Worm (Caenorhabditis elegans) whole organism, L4 larva: ENCODE measurements around the gene str-170.
A peak's percentile ranks its signal among the peaks of the same experiment; 100 is the strongest.

Experiments
- F10B5.3 ChIP-seq: sonication (generic microtip); optimal IDR thresholded peaks from 2 replicates; lab custom pipeline; 2016; ENCODE audit warnings: mild to moderate bottlenecking, missing genetic modification characterization, missing compliant biosample characterization
- F26F4.8 ChIP-seq: fragments of 200-800 bp; sonication (Bioruptor generic); conservative IDR thresholded peaks from 2 replicates; pipeline ENCODE4 v1.3.6; 2022; ENCODE audit warnings: missing genetic modification characterization, missing compliant biosample characterization
- F37D6.2 ChIP-seq: sonication (generic microtip); optimal IDR thresholded peaks from 2 replicates; lab custom pipeline; 2016; ENCODE audit warnings: mild to moderate bottlenecking, missing genetic modification characterization, missing compliant biosample characterization
- F44E2.7 ChIP-seq: fragments of 200-800 bp; sonication (Bioruptor generic); IDR thresholded peaks from 2 replicates; pipeline ENCODE4 v2.1.2; 2022; ENCODE audit warnings: missing genetic modification characterization, missing compliant biosample characterization
- R02D3.7 ChIP-seq: fragments of 150-350 bp; sonication (generic microtip); optimal IDR thresholded peaks from 3 replicates; lab custom pipeline; 2014; ENCODE audit warnings: missing biosample characterization, missing genetic modification characterization
- Y48G9A.11 ChIP-seq: fragments of 200-800 bp; sonication (Bioruptor generic); IDR thresholded peaks from 2 replicates; pipeline ENCODE4 v1.3.6; 2022; ENCODE audit warnings: missing genetic modification reagents, missing genetic modification characterization, missing compliant biosample characterization
- ZK337.2 ChIP-seq: fragments of 200-800 bp; sonication (Bioruptor generic); IDR thresholded peaks from 2 replicates; pipeline ENCODE4 v1.3.6; 2022; ENCODE audit warnings: missing genetic modification reagents, missing genetic modification characterization, missing compliant biosample characterization
- ZK546.5 ChIP-seq, 2 experiments: sonication (generic microtip); optimal IDR thresholded peaks; 2 replicates each; lab custom pipeline; 2017; ENCODE audit warnings: missing biosample characterization in 2 of 2, missing genetic modification characterization in 2 of 2
- aha-1 ChIP-seq: fragments of 150-350 bp; peaks from one replicate; lab custom pipeline; 2014; ENCODE audit warnings: missing biosample characterization, missing genetic modification characterization
- ama-1 ChIP-seq: fragments of 150-350 bp; optimal IDR thresholded peaks from 2 replicates; lab custom pipeline; 2014; ENCODE audit warnings: inconsistent platforms, mixed read lengths
- arid-1 ChIP-seq: fragments of 200-800 bp; sonication (Bioruptor generic); conservative IDR thresholded peaks from 2 replicates; pipeline ENCODE4 v1.3.6; 2022; ENCODE audit warnings: missing genetic modification reagents, missing genetic modification characterization, missing compliant biosample characterization
- ceh-20 ChIP-seq: fragments of 200-800 bp; sonication (Bioruptor generic); IDR thresholded peaks from 2 replicates; pipeline ENCODE4 v1.3.6; 2022; ENCODE audit warnings: missing genetic modification reagents, missing genetic modification characterization, missing compliant biosample characterization
- ceh-44 ChIP-seq: fragments of 200-800 bp; sonication (Bioruptor generic); IDR thresholded peaks from 2 replicates; pipeline ENCODE4 v1.3.6; 2022; ENCODE audit warnings: missing genetic modification reagents, missing genetic modification characterization, missing compliant biosample characterization
- ceh-62 ChIP-seq: sonication (generic microtip); optimal IDR thresholded peaks from 2 replicates; lab custom pipeline; 2017; ENCODE audit warnings: missing biosample characterization, missing genetic modification characterization
- cey-2 ChIP-seq: sonication (generic microtip); optimal IDR thresholded peaks from 3 replicates; lab custom pipeline; 2017; ENCODE audit warnings: missing genetic modification characterization, mild to moderate bottlenecking, missing compliant biosample characterization, antibody characterized with exemption, borderline replicate concordance; ENCODE audit not compliant: insufficient read depth
- ctbp-1 ChIP-seq: fragments of 200-800 bp; sonication (Bioruptor generic); IDR thresholded peaks from 2 replicates; pipeline ENCODE4 v1.3.6; 2022; ENCODE audit warnings: missing genetic modification reagents, missing genetic modification characterization, missing compliant biosample characterization
- daf-16 ChIP-seq, 3 experiments: sonication (generic microtip); optimal IDR thresholded peaks; 2 replicates each; lab custom pipeline; 2016 to 2017; ENCODE audit warnings: missing genetic modification characterization in 3 of 3, missing genetic modification reagents in 3 of 3, mild to moderate bottlenecking in 2 of 3, missing compliant biosample characterization in 2 of 3, missing biosample characterization in 1 of 3, moderate library complexity in 1 of 3
- duxl-1 ChIP-seq: sonication (generic microtip); optimal IDR thresholded peaks from 2 replicates; lab custom pipeline; 2016; ENCODE audit warnings: mild to moderate bottlenecking, missing genetic modification characterization, moderate library complexity, missing compliant biosample characterization; ENCODE audit not compliant: poor library complexity
- dve-1 ChIP-seq: sonication (generic microtip); optimal IDR thresholded peaks from 2 replicates; lab custom pipeline; 2017; ENCODE audit warnings: antibody characterized with exemption, mild to moderate bottlenecking, missing genetic modification characterization, missing compliant biosample characterization; ENCODE audit not compliant: insufficient read depth
- egl-43 ChIP-seq: fragments of 200-800 bp; sonication (Bioruptor generic); IDR thresholded peaks from 2 replicates; pipeline ENCODE4 v1.3.6; 2022; ENCODE audit warnings: missing genetic modification reagents, missing genetic modification characterization, missing compliant biosample characterization
- hif-1 ChIP-seq, 2 experiments: sonication (generic microtip); optimal IDR thresholded peaks; 2 replicates each; lab custom pipeline; 2016 to 2017; ENCODE audit warnings: missing compliant biosample characterization in 2 of 2, missing genetic modification characterization in 2 of 2, missing genetic modification reagents in 2 of 2, missing genotype in 2 of 2, mild to moderate bottlenecking in 1 of 2
- hlh-11 ChIP-seq: fragments of 200-800 bp; sonication (Bioruptor generic); optimal IDR thresholded peaks from 2 replicates; lab custom pipeline; 2018; ENCODE audit warnings: mild to moderate bottlenecking, missing genetic modification characterization, missing compliant biosample characterization
- hlh-30 ChIP-seq: sonication (generic microtip); optimal IDR thresholded peaks from 2 replicates; lab custom pipeline; 2017; ENCODE audit warnings: antibody characterized with exemption, mild to moderate bottlenecking, missing genetic modification characterization, missing compliant biosample characterization; ENCODE audit not compliant: insufficient read depth
- hmg-1.1 ChIP-seq: fragments of 200-800 bp; sonication (Bioruptor generic); IDR thresholded peaks from 2 replicates; pipeline ENCODE4 v1.3.6; 2022; ENCODE audit warnings: missing genetic modification reagents, missing genetic modification characterization, missing compliant biosample characterization
- lin-13 ChIP-seq: fragments of 150-350 bp; optimal IDR thresholded peaks from 2 replicates; lab custom pipeline; 2014; ENCODE audit warnings: missing biosample characterization, missing genetic modification reagents, missing genetic modification characterization
- mdt-29 ChIP-seq: fragments of 200-800 bp; sonication (Bioruptor generic); IDR thresholded peaks from 2 replicates; pipeline ENCODE4 v1.3.6; 2022; ENCODE audit warnings: missing genetic modification reagents, missing genetic modification characterization, missing compliant biosample characterization
- mxl-3 ChIP-seq: fragments of 200-800 bp; sonication (Bioruptor generic); optimal IDR thresholded peaks from 2 replicates; lab custom pipeline; 2018; ENCODE audit warnings: mild to moderate bottlenecking, missing genetic modification characterization, missing compliant biosample characterization
- nhr-10 ChIP-seq: fragments of 150-350 bp; optimal IDR thresholded peaks from 2 replicates; lab custom pipeline; 2014; ENCODE audit warnings: missing biosample characterization, missing genetic modification characterization
- nhr-102 ChIP-seq: sonication (generic microtip); optimal IDR thresholded peaks from 2 replicates; lab custom pipeline; 2016; ENCODE audit warnings: mild to moderate bottlenecking, missing genetic modification characterization, moderate library complexity, missing compliant biosample characterization
- nhr-11 ChIP-seq: fragments of 150-350 bp; optimal IDR thresholded peaks from 2 replicates; lab custom pipeline; 2014; ENCODE audit warnings: missing biosample characterization, missing genetic modification characterization
- nhr-237 ChIP-seq: sonication (generic microtip); optimal IDR thresholded peaks from 2 replicates; lab custom pipeline; 2017; ENCODE audit warnings: missing biosample characterization, missing genetic modification characterization
- nhr-25 ChIP-seq: sonication (generic microtip); optimal IDR thresholded peaks from 2 replicates; lab custom pipeline; 2017; ENCODE audit warnings: missing genetic modification characterization, mild to moderate bottlenecking, missing compliant biosample characterization, antibody characterized with exemption, moderate library complexity, borderline replicate concordance; ENCODE audit not compliant: insufficient read depth
- nhr-48 ChIP-seq: sonication (generic microtip); optimal IDR thresholded peaks from 2 replicates; lab custom pipeline; 2016; ENCODE audit warnings: mild to moderate bottlenecking, missing genetic modification characterization, missing compliant biosample characterization
- nhr-6 ChIP-seq: fragments of 150-350 bp; optimal IDR thresholded peaks from 2 replicates; lab custom pipeline; 2014; ENCODE audit warnings: missing biosample characterization, missing genetic modification characterization
- rbr-2 ChIP-seq: sonication (generic microtip); optimal IDR thresholded peaks from 2 replicates; lab custom pipeline; 2016; ENCODE audit warnings: missing genotype, missing genetic modification characterization, missing compliant biosample characterization
- saeg-2 ChIP-seq: fragments of 200-800 bp; sonication (Bioruptor generic); IDR thresholded peaks from 2 replicates; pipeline ENCODE4 v1.3.6; 2022; ENCODE audit warnings: missing genetic modification reagents, missing genetic modification characterization, missing compliant biosample characterization
- set-16 ChIP-seq: fragments of 200-800 bp; sonication (Bioruptor generic); IDR thresholded peaks from 2 replicates; pipeline ENCODE4 v1.3.6; 2022; ENCODE audit warnings: missing genetic modification reagents, missing genetic modification characterization, missing compliant biosample characterization
- skn-1 ChIP-seq: fragments of 150-350 bp; optimal IDR thresholded peaks from 2 replicates; lab custom pipeline; 2014; ENCODE audit warnings: missing biosample characterization, missing genetic modification characterization
- snpc-1.2 ChIP-seq: fragments of 200-800 bp; sonication (Bioruptor generic); IDR thresholded peaks from 2 replicates; pipeline ENCODE4 v1.3.6; 2022; ENCODE audit warnings: missing genetic modification reagents, missing genetic modification characterization, missing compliant biosample characterization
- snpc-4 ChIP-seq: fragments of 150-350 bp; optimal IDR thresholded peaks from 2 replicates; lab custom pipeline; 2014; ENCODE audit warnings: missing biosample characterization, missing genetic modification characterization
- unc-130 ChIP-seq: sonication (generic microtip); optimal IDR thresholded peaks from 2 replicates; lab custom pipeline; 2016; ENCODE audit warnings: missing genetic modification reagents, missing genetic modification characterization, missing compliant biosample characterization
- unc-62 ChIP-seq, 3 experiments: fragments of 150-350 bp in 1 of 3; sonication (generic microtip); optimal IDR thresholded peaks in 2 of 3; peaks in 1 of 3; 1 replicate in 1 of 3; 2 replicates in 2 of 3; lab custom pipeline; 2014 to 2017; ENCODE audit warnings: missing biosample characterization in 3 of 3, missing genetic modification characterization in 3 of 3, missing genetic modification reagents in 3 of 3, missing genotype in 1 of 3
- ztf-11 ChIP-seq: fragments of 150-350 bp; optimal IDR thresholded peaks from 2 replicates; lab custom pipeline; 2014; ENCODE audit warnings: missing biosample characterization, missing genetic modification characterization

Gene str-170

DNA sequence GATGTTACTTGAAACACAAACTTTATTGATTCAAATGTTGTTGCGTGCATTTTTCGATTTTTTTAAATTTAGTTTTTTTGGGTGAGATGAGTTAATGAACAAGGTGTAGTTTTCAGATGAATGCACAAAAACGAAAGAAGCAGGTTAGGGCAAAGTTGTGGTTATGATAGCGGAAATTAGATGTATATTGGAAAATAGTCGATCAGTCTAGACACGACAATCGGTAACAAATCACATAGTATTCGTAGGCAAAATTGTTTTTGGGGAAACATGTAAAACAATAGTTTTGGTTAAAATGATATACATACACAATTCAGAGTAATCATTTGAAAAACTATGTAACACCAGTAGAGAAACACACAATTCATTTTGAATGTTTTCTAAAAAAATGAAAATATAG is 9.6 kb upstream of the str-170 start, which contains the start of gene str-172:
str-172 (minus strand) TSS at position 101 of the 400 bp plus-strand sequence.
- TF ChIP-seq F26F4.8 (GFP tag; lab: Robert Waterston, UW) (no peak), rbr-2 (no peak), hlh-30 (tag; lab: Kevin White, UChicago) (no peak), nhr-6 (tag; lab: Kevin White, UChicago) (no peak), R02D3.7 (tag; lab: Kevin White, UChicago) (no peak), aha-1 (tag; lab: Kevin White, UChicago) (no peak), hlh-11 (tag; lab: Kevin White, UChicago) (no peak), unc-62 (GFP tag; optimal IDR thresholded peaks at IDR 0.05 in 1 of 2; lab: Kevin White, UChicago) (no peak), unc-62 (tag; optimal IDR thresholded peaks at IDR 0.05; lab: Kevin White, UChicago) (no peak), ceh-20 (GFP tag; lab: Robert Waterston, UW) (no peak), skn-1 (no peak), ctbp-1 (no peak), Y48G9A.11 (GFP tag; lab: Robert Waterston, UW) (no peak), ZK546.5 (tag; optimal IDR thresholded peaks at IDR 0.05; lab: Kevin White, UChicago) (no peak), hmg-1.1 (GFP tag; lab: Robert Waterston, UW) (no peak)

DNA sequence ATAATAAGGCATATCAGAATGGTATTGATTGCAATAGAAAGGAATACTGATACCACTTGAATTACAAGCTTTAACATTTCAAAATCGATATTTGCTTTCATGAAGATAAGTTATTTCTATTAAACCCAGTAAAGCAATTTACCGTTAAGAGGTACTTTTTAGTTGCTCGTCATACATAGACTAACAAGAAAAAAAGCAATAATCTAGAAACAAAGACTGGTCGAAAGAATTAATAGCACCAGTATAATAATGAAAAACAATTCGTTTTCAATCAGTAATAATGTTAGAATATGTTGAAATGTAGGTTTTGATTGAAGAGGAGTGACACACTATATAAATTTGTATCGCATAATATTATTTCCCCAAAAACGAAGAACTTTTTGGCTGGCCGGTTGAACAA is 6.7 kb upstream of the str-170 start, which contains the start of gene str-175:
str-175 (minus strand) TSS at position 101 of the 400 bp plus-strand sequence.
- TF ChIP-seq aha-1 (tag; lab: Kevin White, UChicago) (peak; percentile 44), egl-43 (GFP tag; lab: Robert Waterston, UW) (no peak)

DNA sequence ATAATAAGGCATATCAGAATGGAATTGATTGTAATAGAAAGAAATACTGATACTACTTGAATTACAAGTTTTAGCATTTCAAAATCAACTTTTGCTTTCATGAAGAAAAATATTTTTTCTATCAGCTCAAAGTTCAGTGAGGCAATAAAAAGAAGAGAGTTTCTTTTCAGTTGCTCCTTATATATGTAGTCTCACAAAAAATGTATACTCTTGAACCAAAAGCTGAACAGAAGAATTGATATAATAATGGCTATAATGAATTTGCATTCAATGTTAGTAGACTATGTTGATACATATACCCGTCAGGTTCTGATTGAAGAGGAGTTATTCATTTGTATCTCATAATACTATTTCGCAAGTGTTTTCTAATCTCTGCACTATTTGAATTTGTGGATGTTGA is 2.6 kb upstream of the str-170 start, which contains the start of gene str-174:
str-174 (minus strand) TSS at position 101 of the 400 bp plus-strand sequence.
- TF ChIP-seq unc-130 (GFP tag; lab: Kevin White, UChicago), result no peak
- no peak for TF ChIP-seq unc-62 (GFP tag; optimal IDR thresholded peaks at IDR 0.05 in 1 of 2; lab: Kevin White, UChicago)
- TF ChIP-seq unc-62 (tag; optimal IDR thresholded peaks at IDR 0.05; lab: Kevin White, UChicago), result no peak
- TF ChIP-seq R02D3.7 (tag; lab: Kevin White, UChicago), result no peak
- no peak for TF ChIP-seq F10B5.3 (tag; lab: Kevin White, UChicago)
- no peak for TF ChIP-seq nhr-11
- no peak for TF ChIP-seq egl-43 (GFP tag; lab: Robert Waterston, UW)
- TF ChIP-seq ama-1 (lab: Kevin White, UChicago), result no peak
- no peak for TF ChIP-seq F44E2.7 (GFP tag; lab: Robert Waterston, UW)
- no peak for TF ChIP-seq hmg-1.1 (GFP tag; lab: Robert Waterston, UW)
- TF ChIP-seq ztf-11, result no peak
- TF ChIP-seq nhr-102 (tag; lab: Kevin White, UChicago), result no peak
- no peak for TF ChIP-seq ZK337.2 (GFP tag; lab: Robert Waterston, UW)
- no peak for TF ChIP-seq ceh-62 (tag; lab: Kevin White, UChicago)
- no peak for TF ChIP-seq F37D6.2 (tag; lab: Kevin White, UChicago)
- TF ChIP-seq saeg-2 (GFP tag; lab: Robert Waterston, UW), result no peak
- no peak for TF ChIP-seq nhr-25 (tag; lab: Kevin White, UChicago)
- TF ChIP-seq Y48G9A.11 (GFP tag; lab: Robert Waterston, UW), result no peak
- no peak for TF ChIP-seq ceh-20 (GFP tag; lab: Robert Waterston, UW)
- TF ChIP-seq set-16 (GFP tag; lab: Robert Waterston, UW), result no peak

DNA sequence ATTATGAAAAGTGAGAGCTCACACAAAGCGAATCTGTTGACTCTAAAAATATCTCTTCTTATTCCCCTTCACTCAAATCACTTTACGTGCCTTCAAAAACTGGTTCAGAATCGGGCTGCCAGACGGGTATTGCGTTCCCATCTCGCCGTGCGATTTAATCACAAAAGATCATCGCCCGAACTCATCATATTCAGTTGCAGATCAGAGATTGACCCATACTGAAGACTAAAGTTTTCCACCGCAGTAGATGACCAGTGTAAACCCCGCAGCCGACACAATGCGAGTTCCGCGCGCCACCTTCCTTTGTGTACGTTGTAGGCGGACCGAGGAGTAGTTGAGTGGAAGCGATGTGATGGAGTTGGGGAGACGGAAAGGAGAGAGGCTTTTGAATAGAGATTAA is 3.4 kb downstream of the str-170 start:
- TF ChIP-seq F10B5.3 (tag; lab: Kevin White, UChicago) (peak; percentile 18), snpc-4 (tag; lab: Kevin White, UChicago) (peak; percentile 89), aha-1 (tag; lab: Kevin White, UChicago) (peak; percentile 94), daf-16 (GFP tag; optimal IDR thresholded peaks at IDR 0.05; lab: Kevin White, UChicago) (peak in 1 of 2 experiments; percentile 79), daf-16 (tag; optimal IDR thresholded peaks at IDR 0.05; lab: Kevin White, UChicago) (peak; percentile 37), cey-2 (tag; lab: Kevin White, UChicago) (no peak), mdt-29 (GFP tag; lab: Robert Waterston, UW) (peak; percentile 71; the same call in 1 of the 2 replicates), lin-13 (GFP tag; lab: Kevin White, UChicago) (peak; percentile 48), nhr-10 (peak; percentile 27), nhr-102 (tag; lab: Kevin White, UChicago) (peak; percentile 81), nhr-237 (no peak), snpc-1.2 (GFP tag; lab: Robert Waterston, UW) (peak; percentile 100), nhr-48 (tag; lab: Kevin White, UChicago) (peak; percentile 52), dve-1 (tag; lab: Kevin White, UChicago) (no peak), mxl-3 (GFP tag; lab: Kevin White, UChicago) (peak; percentile 73), ceh-44 (peak; percentile 100), hif-1 (tag; optimal IDR thresholded peaks at IDR 0.05; lab: Kevin White, UChicago) (no peak), arid-1 (peak; percentile 61), egl-43 (GFP tag; lab: Robert Waterston, UW) (no peak), duxl-1 (tag; lab: Kevin White, UChicago) (peak; percentile 43)
